ENCODE assay signal across 1 fruit fly cellular context in genomic region chr3L:2798463-2798993, dm6.
TF ChIP-seq lines count a peak whose summit lies in the region.

No protein-coding gene starts in this region.

TF ChIP-seq in whole organism, embryonic, 481 proteins besides CTCF, POLR2A, EP300 and RAD21 (continued from another document):
- TF ChIP-seq CG12104 (GFP tag; optimal IDR thresholded peaks at IDR 0.05; lab: Kevin White, UChicago) (peak; percentile 8), klu (GFP tag; IDR thresholded peaks at IDR 0.05; lab: Robert Waterston, UW) (no peak), CG32532 (GFP tag; IDR thresholded peaks at IDR 0.05; lab: Robert Waterston, UW) (0 out of 2 replicates have a peak, but pooled peaks have one; percentile 13), danr (GFP tag; IDR thresholded peaks at IDR 0.05; lab: Robert Waterston, UW) (no peak), CG8089 (GFP tag; optimal IDR thresholded peaks at IDR 0.05; lab: Kevin White, UChicago) (peak; percentile 34), CG2875 (GFP tag; optimal IDR thresholded peaks at IDR 0.05; lab: Kevin White, UChicago) (peak; percentile 65), sd (tag; optimal IDR thresholded peaks at IDR 0.05; lab: Kevin White, UChicago) (peak; percentile 1), dati (GFP tag; IDR thresholded peaks at IDR 0.05; lab: Robert Waterston, UW) (0 out of 2 replicates have a peak, but pooled peaks have one; percentile 3), chinmo (GFP tag; IDR thresholded peaks at IDR 0.05; lab: Robert Waterston, UW; ENCODE audit: partially characterized antibody) (peak; percentile 76; the same call in 2 of the 4 replicates), row (GFP tag; IDR thresholded peaks at IDR 0.05; lab: Robert Waterston, UW) (no peak; the same call in 2 of the 3 replicates), ftz-f1 (GFP tag; optimal IDR thresholded peaks at IDR 0.05; lab: Kevin White, UChicago) (no peak), TFAM (GFP tag; optimal IDR thresholded peaks at IDR 0.05; lab: Kevin White, UChicago) (peak; percentile 18), CoRest (tag; optimal IDR thresholded peaks at IDR 0.05; lab: Kevin White, UChicago) (peak; percentile 18), CG2116 (GFP tag; optimal IDR thresholded peaks at IDR 0.05; lab: Kevin White, UChicago) (peak; percentile 20), CG15269 (tag; optimal IDR thresholded peaks at IDR 0.05; lab: Kevin White, UChicago) (no peak), otp (GFP tag; IDR thresholded peaks at IDR 0.05; lab: Robert Waterston, UW) (peak; percentile 44; the same call in 1 of the 3 replicates), sob (GFP tag; IDR thresholded peaks at IDR 0.05; lab: Robert Waterston, UW) (0 out of 2 replicates have a peak, but pooled peaks have one; percentile 45), pros (GFP tag; optimal IDR thresholded peaks at IDR 0.05; lab: Kevin White, UChicago) (peak; percentile 63), unpg (GFP tag; optimal IDR thresholded peaks at IDR 0.05; lab: Kevin White, UChicago) (peak; percentile 63), lilli (GFP tag; optimal IDR thresholded peaks at IDR 0.05; lab: Kevin White, UChicago) (peak; percentile 3), CG13424 (tag; optimal IDR thresholded peaks at IDR 0.05; lab: Kevin White, UChicago) (peak; percentile 49), Pdp1 (GFP tag; optimal IDR thresholded peaks at IDR 0.05; lab: Kevin White, UChicago) (peak in 1 of 2 experiments; percentile 31), CG11247 (GFP tag; IDR thresholded peaks at IDR 0.05; lab: Robert Waterston, UW) (0 out of 2 replicates have a peak, but pooled peaks have one; percentile 29), trem (tag; optimal IDR thresholded peaks at IDR 0.05; lab: Kevin White, UChicago) (peak; percentile 3), Mes4 (GFP tag; optimal IDR thresholded peaks at IDR 0.05; lab: Kevin White, UChicago) (peak; percentile 40), CG14441 (GFP tag; IDR thresholded peaks at IDR 0.05; lab: Robert Waterston, UW) (peak; percentile 43; the same call in 1 of the 2 replicates), scrt (GFP tag; optimal IDR thresholded peaks at IDR 0.05; lab: Kevin White, UChicago) (peak; percentile 12), CG3065 (GFP tag; optimal IDR thresholded peaks at IDR 0.05; lab: Kevin White, UChicago) (no peak), D (optimal IDR thresholded peaks at IDR 0.05; lab: Kevin White, UChicago) (no peak), D (GFP tag; optimal IDR thresholded peaks at IDR 0.05; lab: Kevin White, UChicago) (peak; percentile 52), her (GFP tag; optimal IDR thresholded peaks at IDR 0.05; lab: Kevin White, UChicago) (peak; percentile 34), cg (GFP tag; optimal IDR thresholded peaks at IDR 0.05; lab: Kevin White, UChicago) (peak; percentile 77), CG4617 (GFP tag; optimal IDR thresholded peaks at IDR 0.05; lab: Kevin White, UChicago; ENCODE audit: borderline replicate concordance) (no peak), sens-2 (GFP tag; IDR thresholded peaks at IDR 0.05; lab: Robert Waterston, UW) (peak; percentile 30; the same call in 1 of the 2 replicates), CG31365 (tag; optimal IDR thresholded peaks at IDR 0.05; lab: Kevin White, UChicago) (peak; percentile 34), CG8290 (GFP tag; optimal IDR thresholded peaks at IDR 0.05; lab: Kevin White, UChicago) (peak; percentile 32), CG8290 (tag; optimal IDR thresholded peaks at IDR 0.05; lab: Kevin White, UChicago) (peak; percentile 53 to 56), Six4 (GFP tag; optimal IDR thresholded peaks at IDR 0.05; lab: Kevin White, UChicago) (no peak), CG16815 (GFP tag; optimal IDR thresholded peaks at IDR 0.05; lab: Kevin White, UChicago) (no peak), CG1603 (tag; optimal IDR thresholded peaks at IDR 0.05; lab: Kevin White, UChicago) (peak; percentile 55), pfk (GFP tag; optimal IDR thresholded peaks at IDR 0.05; lab: Kevin White, UChicago) (peak; percentile 10), chif (GFP tag; optimal IDR thresholded peaks at IDR 0.05; lab: Kevin White, UChicago) (peak; percentile 3 to 43), wor (GFP tag; IDR thresholded peaks at IDR 0.05; lab: Robert Waterston, UW) (no peak), bbx (GFP tag; IDR thresholded peaks at IDR 0.05; lab: Robert Waterston, UW; ENCODE audit: partially characterized antibody) (no peak), Oli (tag; optimal IDR thresholded peaks at IDR 0.05; lab: Kevin White, UChicago) (peak; percentile 7), CG9932 (GFP tag; IDR thresholded peaks at IDR 0.05; lab: Robert Waterston, UW) (no peak), jing (GFP tag; optimal IDR thresholded peaks at IDR 0.05; lab: Kevin White, UChicago) (no peak), HHEX (GFP tag; optimal IDR thresholded peaks at IDR 0.05; lab: Kevin White, UChicago) (peak; percentile 46), B-H1 (GFP tag; IDR thresholded peaks at IDR 0.05; lab: Robert Waterston, UW) (no peak), Trl (optimal IDR thresholded peaks at IDR 0.05; lab: Kevin White, UChicago) (no peak), Trl (GFP tag; optimal IDR thresholded peaks at IDR 0.05; lab: Kevin White, UChicago) (peak; percentile 42), da (GFP tag; optimal IDR thresholded peaks at IDR 0.05; lab: Kevin White, UChicago) (no peak), Nf-YB (GFP tag; optimal IDR thresholded peaks at IDR 0.05; lab: Kevin White, UChicago) (no peak), CG9876 (GFP tag; optimal IDR thresholded peaks at IDR 0.05; lab: Kevin White, UChicago) (peak; percentile 6), PHDP (tag; optimal IDR thresholded peaks at IDR 0.05; lab: Kevin White, UChicago) (peak; percentile 75), repo (GFP tag; optimal IDR thresholded peaks at IDR 0.05; lab: Kevin White, UChicago) (peak; percentile 47), Abd-B (GFP tag; optimal IDR thresholded peaks at IDR 0.05; lab: Kevin White, UChicago) (no peak), CG2712 (tag; optimal IDR thresholded peaks at IDR 0.05; lab: Kevin White, UChicago) (peak; percentile 61), CG10462 (GFP tag; optimal IDR thresholded peaks at IDR 0.05; lab: Kevin White, UChicago) (peak; percentile 37), CG14710 (tag; optimal IDR thresholded peaks at IDR 0.05; lab: Kevin White, UChicago) (peak; percentile 59), pzg (GFP tag; optimal IDR thresholded peaks at IDR 0.05; lab: Kevin White, UChicago) (no peak), CG3407 (GFP tag; optimal IDR thresholded peaks at IDR 0.05; lab: Kevin White, UChicago) (peak; percentile 64), kah (GFP tag; optimal IDR thresholded peaks at IDR 0.05; lab: Kevin White, UChicago) (peak; percentile 14), CG12299 (tag; optimal IDR thresholded peaks at IDR 0.05; lab: Kevin White, UChicago) (peak; percentile 21), exex (tag; optimal IDR thresholded peaks at IDR 0.05; lab: Kevin White, UChicago) (peak; percentile 84), CG17385 (GFP tag; optimal IDR thresholded peaks at IDR 0.05; lab: Kevin White, UChicago) (peak; percentile 42), CG16863 (GFP tag; optimal IDR thresholded peaks at IDR 0.05; lab: Kevin White, UChicago) (peak; percentile 21), fd102C (GFP tag; optimal IDR thresholded peaks at IDR 0.05; lab: Kevin White, UChicago) (peak; percentile 53), Usf (GFP tag; optimal IDR thresholded peaks at IDR 0.05; lab: Kevin White, UChicago) (no peak), MTF-1 (GFP tag; optimal IDR thresholded peaks at IDR 0.05; lab: Kevin White, UChicago; ENCODE audit: borderline replicate concordance) (peak; percentile 39), Antp (GFP tag; optimal IDR thresholded peaks at IDR 0.05; lab: Kevin White, UChicago) (peak; percentile 29), CG17359 (tag; optimal IDR thresholded peaks at IDR 0.05; lab: Kevin White, UChicago) (peak; percentile 72), HLH4C (GFP tag; IDR thresholded peaks at IDR 0.05; lab: Robert Waterston, UW; ENCODE audit: partially characterized antibody) (no peak), CG9609 (GFP tag; optimal IDR thresholded peaks at IDR 0.05; lab: Kevin White, UChicago) (no peak), gcm (GFP tag; optimal IDR thresholded peaks at IDR 0.05; lab: Kevin White, UChicago) (peak; percentile 64), kni (GFP tag; optimal IDR thresholded peaks at IDR 0.05; lab: Kevin White, UChicago) (peak; percentile 63), ro (GFP tag; IDR thresholded peaks at IDR 0.05; lab: Robert Waterston, UW) (no peak), Ets97D (GFP tag; optimal IDR thresholded peaks at IDR 0.05; lab: Kevin White, UChicago) (no peak), Vsx1 (GFP tag; optimal IDR thresholded peaks at IDR 0.05; lab: Kevin White, UChicago) (peak; percentile 56), knrl (GFP tag; IDR thresholded peaks at IDR 0.05; lab: Robert Waterston, UW; ENCODE audit: partially characterized antibody) (no peak), CG7987 (GFP tag; optimal IDR thresholded peaks at IDR 0.05; lab: Kevin White, UChicago) (peak; percentile 62), run (tag; optimal IDR thresholded peaks at IDR 0.05; lab: Kevin White, UChicago) (peak; percentile 48), CG8388 (GFP tag; optimal IDR thresholded peaks at IDR 0.05; lab: Kevin White, UChicago) (peak; percentile 13), CG30403 (GFP tag; optimal IDR thresholded peaks at IDR 0.05; lab: Kevin White, UChicago) (no peak), CG6683 (GFP tag; optimal IDR thresholded peaks at IDR 0.05; lab: Kevin White, UChicago) (no peak), CrebB (tag; optimal IDR thresholded peaks at IDR 0.05; lab: Kevin White, UChicago) (peak; percentile 40), p53 (GFP tag; optimal IDR thresholded peaks at IDR 0.05; lab: Kevin White, UChicago) (no peak), CG12391 (tag; optimal IDR thresholded peaks at IDR 0.05; lab: Kevin White, UChicago) (peak; percentile 10), CG8359 (GFP tag; optimal IDR thresholded peaks at IDR 0.05; lab: Kevin White, UChicago; ENCODE audit: borderline replicate concordance) (peak; percentile 63), nom (GFP tag; optimal IDR thresholded peaks at IDR 0.05; lab: Kevin White, UChicago) (peak; percentile 8), CG8765 (GFP tag; IDR thresholded peaks at IDR 0.05; lab: Robert Waterston, UW) (peak; percentile 26; the same call in 1 of the 2 replicates), CG15479 (GFP tag; optimal IDR thresholded peaks at IDR 0.05; lab: Kevin White, UChicago) (peak; percentile 86), bcd (GFP tag; optimal IDR thresholded peaks at IDR 0.05; lab: Kevin White, UChicago) (peak; percentile 3), grn (GFP tag; optimal IDR thresholded peaks at IDR 0.05; lab: Kevin White, UChicago) (peak; percentile 88), mirr (GFP tag; optimal IDR thresholded peaks at IDR 0.05; lab: Kevin White, UChicago) (peak; percentile 65), CG12659 (GFP tag; optimal IDR thresholded peaks at IDR 0.05; lab: Kevin White, UChicago) (peak; percentile 0), dmrt99B (tag; optimal IDR thresholded peaks at IDR 0.05; lab: Kevin White, UChicago) (peak; percentile 62), Dad (GFP tag; optimal IDR thresholded peaks at IDR 0.05; lab: Kevin White, UChicago) (peak; percentile 4), ems (GFP tag; optimal IDR thresholded peaks at IDR 0.05; lab: Kevin White, UChicago) (peak; percentile 28), CG6175 (GFP tag; IDR thresholded peaks at IDR 0.05; lab: Robert Waterston, UW) (peak; percentile 5; the same call in 1 of the 3 replicates), cato (GFP tag; optimal IDR thresholded peaks at IDR 0.05; lab: Kevin White, UChicago; ENCODE audit: borderline replicate concordance) (no peak), Awh (GFP tag; IDR thresholded peaks at IDR 0.05; lab: Robert Waterston, UW) (0 out of 2 replicates have a peak, but pooled peaks have one; percentile 44)
TF ChIP-seq in whole organism, embryonic: peak in this region for 179.
